Worm (Caenorhabditis elegans): ENCODE results near the gene enee-1.

ce11 chrII:19238-19637 is 5.2 kb upstream of the enee-1 start, which contains the start of gene gmeb-1:
- no peak for TF ChIP-seq snpc-4 (tag; optimal IDR thresholded peaks at IDR 0.05)
- TF ChIP-seq fos-1 (tag; optimal IDR thresholded peaks at IDR 0.05), result no peak
- no peak for TF ChIP-seq nhr-76 (tag; optimal IDR thresholded peaks at IDR 0.05)
- no peak for TF ChIP-seq ces-1 (GFP tag; optimal IDR thresholded peaks at IDR 0.05)
- TF ChIP-seq nhr-19 (GFP tag; conservative IDR thresholded peaks at IDR 0.05), result no peak
- no peak for TF ChIP-seq isw-1 (GFP tag; IDR thresholded peaks at IDR 0.05)
